Fruit fly (Drosophila melanogaster) whole organism, embryonic: ENCODE results near the gene Takl2.

Experiments used
- CG10979 ChIP-seq: fragments of 200-800 bp; sonication (Bioruptor generic); optimal IDR thresholded peaks from 2 replicates; lab custom pipeline; 2018; ENCODE audit warnings: missing biosample characterization, mild to moderate bottlenecking, missing genetic modification characterization, moderate library complexity
- CG13424 ChIP-seq: fragments of 200-800 bp; sonication (Bioruptor generic); optimal IDR thresholded peaks from 2 replicates; lab custom pipeline; 2019; ENCODE audit warnings: missing biosample characterization, mild to moderate bottlenecking, missing genetic modification characterization, moderate library complexity
- CG14710 ChIP-seq: fragments of 200-800 bp; sonication (Bioruptor generic); optimal IDR thresholded peaks from 3 replicates; lab custom pipeline; 2019; ENCODE audit warnings: missing biosample characterization, mild to moderate bottlenecking, missing genetic modification characterization, moderate library complexity
- CG15011 ChIP-seq: fragments of 200-800 bp; sonication (Bioruptor generic); optimal IDR thresholded peaks from 3 replicates; lab custom pipeline; 2018; ENCODE audit warnings: missing biosample characterization, mild to moderate bottlenecking, missing genetic modification characterization
- CG1529 ChIP-seq: fragments of 200-800 bp; sonication (Bioruptor generic); optimal IDR thresholded peaks from 3 replicates; lab custom pipeline; 2018; ENCODE audit warnings: missing biosample characterization, missing genetic modification characterization
- CG17829 ChIP-seq: fragments of 200-800 bp; optimal IDR thresholded peaks from 2 replicates; lab custom pipeline; 2019; ENCODE audit warnings: missing biosample characterization, mild to moderate bottlenecking, missing genetic modification characterization, moderate library complexity
- CG17912 ChIP-seq: fragments of 200-800 bp; sonication (Bioruptor generic); optimal IDR thresholded peaks from 2 replicates; lab custom pipeline; 2018; ENCODE audit warnings: missing biosample characterization, mild to moderate bottlenecking, missing genetic modification characterization
- CG18262 ChIP-seq: fragments of 200-800 bp; optimal IDR thresholded peaks from 3 replicates; lab custom pipeline; 2019; ENCODE audit warnings: missing biosample characterization, mild to moderate bottlenecking, missing genetic modification characterization, moderate library complexity
- CG18599 ChIP-seq: fragments of 200-800 bp; sonication (Bioruptor generic); optimal IDR thresholded peaks from 3 replicates; lab custom pipeline; 2017; ENCODE audit warnings: missing biosample characterization, missing genetic modification characterization, mild to moderate bottlenecking, moderate library complexity, missing genetic modification reagents
- CG2712 ChIP-seq: fragments of 200-800 bp; optimal IDR thresholded peaks from 3 replicates; lab custom pipeline; 2019; ENCODE audit warnings: missing biosample characterization, mild to moderate bottlenecking, missing genetic modification characterization, moderate library complexity
- CG4424 ChIP-seq: fragments of 200-800 bp; sonication (Bioruptor generic); optimal IDR thresholded peaks from 3 replicates; lab custom pipeline; 2016; ENCODE audit warnings: missing biosample characterization, missing genetic modification characterization
- CG4617 ChIP-seq: fragments of 200-800 bp; sonication (Bioruptor generic); optimal IDR thresholded peaks from 3 replicates; lab custom pipeline; 2016; ENCODE audit warnings: missing biosample characterization, missing genetic modification characterization, borderline replicate concordance
- CG6813 ChIP-seq: fragments of 200-800 bp; sonication (Bioruptor generic); optimal IDR thresholded peaks from 2 replicates; lab custom pipeline; 2017; ENCODE audit warnings: missing biosample characterization, missing genetic modification characterization, mild to moderate bottlenecking, moderate library complexity, missing genetic modification reagents
- CG7556 ChIP-seq: fragments of 200-800 bp; sonication (Bioruptor generic); optimal IDR thresholded peaks from 2 replicates; lab custom pipeline; 2017; ENCODE audit warnings: missing biosample characterization, mild to moderate bottlenecking, missing genetic modification characterization
- CG9609 ChIP-seq: fragments of 200-800 bp; sonication (Bioruptor generic); optimal IDR thresholded peaks from 3 replicates; lab custom pipeline; 2016; ENCODE audit warnings: missing biosample characterization, missing genetic modification characterization
- CG9727 ChIP-seq: fragments of 200-800 bp; sonication (Bioruptor generic); optimal IDR thresholded peaks from 3 replicates; lab custom pipeline; 2017; ENCODE audit warnings: missing biosample characterization, mild to moderate bottlenecking, missing genetic modification characterization
- CG9817 ChIP-seq: fragments of 200-800 bp; sonication (Bioruptor generic); optimal IDR thresholded peaks from 2 replicates; lab custom pipeline; 2018; ENCODE audit warnings: missing biosample characterization, mild to moderate bottlenecking, missing genetic modification characterization, moderate library complexity
- CHES-1-like ChIP-seq: fragments of 200-800 bp; sonication (Bioruptor generic); optimal IDR thresholded peaks from 2 replicates; lab custom pipeline; 2016; ENCODE audit warnings: missing biosample characterization, missing genetic modification characterization
- Dad ChIP-seq: fragments of 200-800 bp; sonication (Bioruptor generic); optimal IDR thresholded peaks from 3 replicates; lab custom pipeline; 2016; ENCODE audit warnings: missing biosample characterization, missing genetic modification characterization
- Elba2 ChIP-seq: fragments of 200-800 bp; sonication (Bioruptor generic); optimal IDR thresholded peaks from 3 replicates; lab custom pipeline; 2016; ENCODE audit warnings: missing biosample characterization, missing genetic modification characterization
- Ets97D ChIP-seq: fragments of 200-800 bp; sonication (Bioruptor generic); optimal IDR thresholded peaks from 3 replicates; lab custom pipeline; 2016; ENCODE audit warnings: missing biosample characterization, missing genetic modification characterization
- H15 ChIP-seq: fragments of 200-800 bp; sonication (Bioruptor generic); IDR thresholded peaks from 3 replicates; pipeline ENCODE4 v1.3.6; 2022; ENCODE audit warnings: missing biosample characterization, missing genetic modification characterization
- Lhr ChIP-seq: fragments of 200-800 bp; sonication (Bioruptor generic); optimal IDR thresholded peaks from 3 replicates; lab custom pipeline; 2017; ENCODE audit warnings: mild to moderate bottlenecking, missing biosample characterization, missing genetic modification reagents, missing genetic modification characterization
- Med ChIP-seq: fragments of 200-800 bp; sonication (Bioruptor generic); peaks from one replicate; lab custom pipeline; 2016; ENCODE audit warnings: missing biosample characterization, missing genetic modification characterization, mild to moderate bottlenecking, inconsistent platforms, moderate library complexity
- PHDP ChIP-seq: fragments of 200-800 bp; sonication (Bioruptor generic); optimal IDR thresholded peaks from 3 replicates; lab custom pipeline; 2018; ENCODE audit warnings: missing biosample characterization, mild to moderate bottlenecking, missing genetic modification characterization, moderate library complexity
- Side ChIP-seq: fragments of 200-800 bp; sonication (Bioruptor generic); optimal IDR thresholded peaks from 2 replicates; lab custom pipeline; 2016; ENCODE audit warnings: missing biosample characterization, missing genetic modification characterization
- Ssrp ChIP-seq: fragments of 200-800 bp; sonication (Bioruptor generic); optimal IDR thresholded peaks from 2 replicates; lab custom pipeline; 2018; ENCODE audit warnings: missing biosample characterization, mild to moderate bottlenecking, missing genetic modification characterization, moderate library complexity
- abd-A ChIP-seq: fragments of 200-800 bp; sonication (Bioruptor generic); optimal IDR thresholded peaks from 3 replicates; lab custom pipeline; 2019; ENCODE audit warnings: missing biosample characterization, mild to moderate bottlenecking, missing genetic modification characterization, moderate library complexity
- ap ChIP-seq: fragments of 200-800 bp; sonication (Bioruptor generic); IDR thresholded peaks from 2 replicates; pipeline ENCODE4 v1.3.6; 2022; ENCODE audit warnings: missing biosample characterization, missing genetic modification characterization
- bowl ChIP-seq: fragments of 200-800 bp; sonication (Bioruptor generic); IDR thresholded peaks from 2 replicates; pipeline ENCODE4 v1.3.6; 2022; ENCODE audit warnings: missing biosample characterization, missing genetic modification characterization
- chn ChIP-seq: fragments of 200-800 bp; sonication (Bioruptor generic); optimal IDR thresholded peaks from 2 replicates; lab custom pipeline; 2016; ENCODE audit warnings: missing biosample characterization, missing genetic modification characterization
- ci ChIP-seq: fragments of 200-800 bp; sonication (Bioruptor generic); IDR thresholded peaks from 3 replicates; pipeline ENCODE4 v1.3.6; 2022; ENCODE audit warnings: missing biosample characterization, missing genetic modification characterization
- dati ChIP-seq: fragments of 200-800 bp; sonication (Bioruptor generic); IDR thresholded peaks from 2 replicates; pipeline ENCODE4 v1.3.6; 2022; ENCODE audit warnings: missing biosample characterization, missing genetic modification characterization
- esg ChIP-seq: fragments of 200-800 bp; sonication (Bioruptor generic); conservative IDR thresholded peaks from 2 replicates; pipeline ENCODE4 v1.3.6; 2022; ENCODE audit warnings: missing biosample characterization, missing genetic modification characterization
- gcm2 ChIP-seq: fragments of 200-800 bp; sonication (Bioruptor generic); optimal IDR thresholded peaks from 2 replicates; lab custom pipeline; 2016; ENCODE audit warnings: missing biosample characterization, missing genetic modification characterization
- grau ChIP-seq: fragments of 200-800 bp; optimal IDR thresholded peaks from 3 replicates; lab custom pipeline; 2019; ENCODE audit warnings: missing biosample characterization, mild to moderate bottlenecking, missing genetic modification characterization, moderate library complexity
- grn ChIP-seq: fragments of 200-800 bp; sonication (Bioruptor generic); optimal IDR thresholded peaks from 3 replicates; lab custom pipeline; 2017; ENCODE audit warnings: missing biosample characterization, missing genetic modification characterization
- jigr1 ChIP-seq: fragments of 200-800 bp; sonication (Bioruptor generic); IDR thresholded peaks from 3 replicates; pipeline ENCODE4 v1.3.6; 2022; ENCODE audit warnings: missing biosample characterization, missing genetic modification characterization
- lmd ChIP-seq: fragments of 200-800 bp; sonication (Bioruptor generic); IDR thresholded peaks from 2 replicates; pipeline ENCODE4 v1.3.6; 2022; ENCODE audit warnings: missing biosample characterization, missing genetic modification characterization
- lola ChIP-seq, 3 experiments: fragments of >200 bp in 2 of 3; fragments of 200-800 bp in 1 of 3; sonication (Bioruptor generic) in 1 of 3; optimal IDR thresholded peaks; 2 replicates each; lab custom pipeline; 2017 to 2019; ENCODE audit warnings: missing biosample characterization in 3 of 3, missing genetic modification characterization in 3 of 3, mild to moderate bottlenecking in 1 of 3, moderate library complexity in 1 of 3
- maf-S ChIP-seq: fragments of 200-800 bp; sonication (Bioruptor generic); optimal IDR thresholded peaks from 2 replicates; lab custom pipeline; 2016; ENCODE audit warnings: missing biosample characterization, missing genetic modification characterization
- nerfin-1 ChIP-seq: fragments of 200-800 bp; sonication (Bioruptor generic); optimal IDR thresholded peaks from 3 replicates; lab custom pipeline; 2019; ENCODE audit warnings: missing biosample characterization, mild to moderate bottlenecking, missing genetic modification characterization, moderate library complexity
- org-1 ChIP-seq: fragments of 200-800 bp; sonication (Bioruptor generic); optimal IDR thresholded peaks from 2 replicates; lab custom pipeline; 2017; ENCODE audit warnings: missing biosample characterization, missing genetic modification characterization
- otp ChIP-seq: fragments of 200-800 bp; sonication (Bioruptor generic); IDR thresholded peaks from 3 replicates; pipeline ENCODE4, ENCODE4 v1.3.6; 2022; ENCODE audit warnings: missing biosample characterization, missing genetic modification characterization
- pnt ChIP-seq: fragments of 200-800 bp; sonication (Bioruptor generic); optimal IDR thresholded peaks from 3 replicates; lab custom pipeline; 2016; ENCODE audit warnings: missing biosample characterization, missing genetic modification characterization
- sens ChIP-seq: fragments of 200-800 bp; sonication (Bioruptor generic); peaks from one replicate; lab custom pipeline; 2016; ENCODE audit warnings: missing biosample characterization, missing genetic modification characterization
- seq ChIP-seq: fragments of 200-800 bp; sonication (Bioruptor generic); IDR thresholded peaks from 2 replicates; pipeline ENCODE4 v1.3.6; 2022; ENCODE audit warnings: missing biosample characterization, missing genetic modification characterization
- slou ChIP-seq: fragments of 200-800 bp; sonication (Bioruptor generic); optimal IDR thresholded peaks from 3 replicates; lab custom pipeline; 2016; ENCODE audit warnings: missing biosample characterization, missing genetic modification characterization
- unc-4 ChIP-seq: fragments of 200-800 bp; sonication (Bioruptor generic); IDR thresholded peaks from 2 replicates; pipeline ENCODE4 v1.3.6; 2022; ENCODE audit warnings: missing biosample characterization, missing genetic modification characterization; ENCODE audit not compliant: partially characterized antibody
- vvl ChIP-seq: fragments of 200-800 bp; sonication (Bioruptor generic); IDR thresholded peaks from 2 replicates; pipeline ENCODE4 v1.3.6; 2022; ENCODE audit warnings: missing biosample characterization, missing genetic modification characterization
- zen ChIP-seq: fragments of 200-800 bp; sonication (Bioruptor generic); optimal IDR thresholded peaks from 3 replicates; lab custom pipeline; 2018; ENCODE audit warnings: missing biosample characterization, mild to moderate bottlenecking, missing genetic modification characterization, moderate library complexity

The Takl2 gene

DNA sequence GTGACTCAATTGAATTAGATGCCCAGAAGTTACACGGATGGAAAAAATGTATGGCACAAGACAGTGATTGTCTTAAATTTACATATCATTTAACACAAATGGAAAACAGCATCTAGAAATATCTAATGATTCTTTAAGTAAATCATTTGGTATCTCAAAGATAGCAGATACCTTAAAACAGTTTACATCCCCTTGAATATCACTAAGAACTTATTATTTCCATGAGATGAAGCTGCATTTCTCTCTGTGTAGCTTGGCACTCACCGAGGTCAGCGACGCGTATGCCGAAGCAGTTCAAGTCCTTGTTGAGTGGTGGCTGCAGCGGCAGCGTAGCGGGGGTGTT lies 14.1 kb downstream of the Takl2 start (continued):
- TF ChIP-seq CG17912 (no peak), CG1529 (GFP tag; lab: Kevin White, UChicago) (no peak), CG9817 (tag; lab: Kevin White, UChicago) (peak; percentile 23), CG14710 (tag; lab: Kevin White, UChicago) (peak; percentile 55), CG18599 (GFP tag; lab: Kevin White, UChicago) (peak; percentile 71), chn (GFP tag; lab: Kevin White, UChicago) (no peak), grn (no peak), CG17829 (peak; percentile 47), Side (GFP tag; lab: Kevin White, UChicago) (peak; percentile 9), zen (tag; lab: Kevin White, UChicago) (peak; percentile 16), otp (GFP tag; lab: Robert Waterston, UW) (no peak), vvl (0 out of 2 replicates have a peak, but pooled peaks have one; percentile 23), CG4617 (no peak), Med (GFP tag; lab: Kevin White, UChicago) (no peak), CG18262 (tag; lab: Kevin White, UChicago) (peak; percentile 59), sens (peak; percentile 86), ci (GFP tag; lab: Robert Waterston, UW) (peak; percentile 40; the same call in 1 of the 3 replicates), dati (GFP tag; lab: Robert Waterston, UW) (no peak), CG2712 (tag; lab: Kevin White, UChicago) (peak; percentile 62), Lhr (GFP tag; lab: Kevin White, UChicago) (no peak), ap (GFP tag; lab: Robert Waterston, UW) (no peak), lmd (peak; percentile 21; the same call in 1 of the 2 replicates), CG15011 (GFP tag; lab: Kevin White, UChicago) (no peak), maf-S (GFP tag; lab: Kevin White, UChicago) (no peak), grau (tag; lab: Kevin White, UChicago) (peak; percentile 33), CG9609 (GFP tag; lab: Kevin White, UChicago) (no peak), CG10979 (tag; lab: Kevin White, UChicago) (peak; percentile 64), Ets97D (GFP tag; lab: Kevin White, UChicago) (no peak), gcm2 (no peak), CG9727 (GFP tag; lab: Kevin White, UChicago) (peak; percentile 44), CG13424 (peak; percentile 33), CG4424 (GFP tag; lab: Kevin White, UChicago) (peak; percentile 19), abd-A (tag; lab: Kevin White, UChicago) (no peak), H15 (GFP tag; lab: Robert Waterston, UW) (no peak), pnt (GFP tag; lab: Kevin White, UChicago) (peak; percentile 27), PHDP (tag; lab: Kevin White, UChicago) (no peak), CG7556 (peak; percentile 46), Elba2 (no peak), org-1 (GFP tag; lab: Kevin White, UChicago) (peak; percentile 5), jigr1 (no peak), Dad (GFP tag; lab: Kevin White, UChicago) (no peak), Ssrp (tag; lab: Kevin White, UChicago) (peak; percentile 31), bowl (GFP tag; lab: Robert Waterston, UW) (no peak), seq (peak; percentile 57), unc-4 (GFP tag; lab: Robert Waterston, UW) (no peak), CHES-1-like (no peak), slou (GFP tag; lab: Kevin White, UChicago) (no peak), lola (GFP tag; optimal IDR thresholded peaks at IDR 0.05; lab: Kevin White, UChicago) (peak in 1 of 3 experiments; percentile 26), CG6813 (GFP tag; lab: Kevin White, UChicago) (peak; percentile 12), nerfin-1 (tag; lab: Kevin White, UChicago) (peak; percentile 71), esg (peak; percentile 23; the same call in 1 of the 2 replicates)
